Worm (Caenorhabditis elegans) whole organism, late embryonic: ENCODE results near the gene fard-1.

Experiments used
- C38D4.7 ChIP-seq: fragments of 200-800 bp; sonication (Bioruptor generic); optimal IDR thresholded peaks from 2 replicates; lab custom pipeline; 2018; ENCODE audit warnings: mild to moderate bottlenecking, missing genetic modification characterization, moderate library complexity, missing compliant biosample characterization
- K02D7.2 ChIP-seq: sonication (generic microtip); optimal IDR thresholded peaks from 2 replicates; lab custom pipeline; 2017; ENCODE audit warnings: mild to moderate bottlenecking, missing genetic modification characterization, missing compliant biosample characterization
- Y22D7AL.16 ChIP-seq: sonication (generic microtip); optimal IDR thresholded peaks from 2 replicates; lab custom pipeline; 2016; ENCODE audit warnings: missing genetic modification characterization, missing compliant biosample characterization
- ahr-1 ChIP-seq: sonication (generic microtip); optimal IDR thresholded peaks from 2 replicates; lab custom pipeline; 2016; ENCODE audit warnings: missing genetic modification characterization, missing compliant biosample characterization
- ama-1 ChIP-seq: fragments of 150-350 bp; optimal IDR thresholded peaks from 2 replicates; lab custom pipeline; 2014
- ceh-14 ChIP-seq: sonication (generic microtip); optimal IDR thresholded peaks from 2 replicates; lab custom pipeline; 2016; ENCODE audit warnings: missing genotype, missing genetic modification characterization, missing compliant biosample characterization
- ceh-18 ChIP-seq: sonication (generic microtip); optimal IDR thresholded peaks from 2 replicates; lab custom pipeline; 2016; ENCODE audit warnings: missing genetic modification characterization, missing compliant biosample characterization
- ceh-19 ChIP-seq: fragments of 200-800 bp; sonication (Bioruptor generic); optimal IDR thresholded peaks from 2 replicates; lab custom pipeline; 2018; ENCODE audit warnings: mild to moderate bottlenecking, missing genetic modification characterization, missing compliant biosample characterization
- ceh-2 ChIP-seq: sonication (generic microtip); optimal IDR thresholded peaks from 2 replicates; lab custom pipeline; 2016; ENCODE audit warnings: missing genotype, missing genetic modification characterization, missing compliant biosample characterization
- ceh-24 ChIP-seq: sonication (generic microtip); optimal IDR thresholded peaks from 2 replicates; lab custom pipeline; 2016; ENCODE audit warnings: mild to moderate bottlenecking, missing genetic modification characterization, missing compliant biosample characterization
- ceh-30 ChIP-seq: fragments of 150-350 bp; optimal IDR thresholded peaks from 2 replicates; lab custom pipeline; 2014; ENCODE audit warnings: missing biosample characterization, missing genetic modification characterization
- ceh-34 ChIP-seq: sonication (generic microtip); optimal IDR thresholded peaks from 2 replicates; lab custom pipeline; 2016; ENCODE audit warnings: mild to moderate bottlenecking, missing genetic modification characterization, missing compliant biosample characterization
- ceh-45 ChIP-seq: fragments of 200-800 bp; sonication (Bioruptor generic); IDR thresholded peaks from 2 replicates; pipeline ENCODE4 v1.3.6; 2022; ENCODE audit warnings: missing genetic modification reagents, missing genetic modification characterization, missing compliant biosample characterization
- ceh-48 ChIP-seq: sonication (generic microtip); optimal IDR thresholded peaks from 2 replicates; lab custom pipeline; 2016; ENCODE audit warnings: missing genetic modification characterization, inconsistent platforms, missing compliant biosample characterization
- ceh-6 ChIP-seq: fragments of 200-800 bp; sonication (Bioruptor generic); optimal IDR thresholded peaks from 2 replicates; lab custom pipeline; 2018; ENCODE audit warnings: mild to moderate bottlenecking, missing genetic modification characterization, missing compliant biosample characterization
- che-1 ChIP-seq: sonication (generic microtip); optimal IDR thresholded peaks from 2 replicates; lab custom pipeline; 2016; ENCODE audit warnings: mild to moderate bottlenecking, missing genetic modification characterization, missing compliant biosample characterization
- dmd-4 ChIP-seq: sonication (generic microtip); optimal IDR thresholded peaks from 2 replicates; lab custom pipeline; 2016; ENCODE audit warnings: borderline replicate concordance, missing genetic modification characterization, missing compliant biosample characterization
- ets-4 ChIP-seq: sonication (generic microtip); optimal IDR thresholded peaks from 2 replicates; lab custom pipeline; 2016; ENCODE audit warnings: missing genetic modification characterization, missing compliant biosample characterization
- fkh-10 ChIP-seq: fragments of 150-350 bp; optimal IDR thresholded peaks from 2 replicates; lab custom pipeline; 2014; ENCODE audit warnings: missing biosample characterization, missing genetic modification reagents, missing genetic modification characterization
- fkh-6 ChIP-seq: sonication (generic microtip); optimal IDR thresholded peaks from 2 replicates; lab custom pipeline; 2016; ENCODE audit warnings: missing genetic modification characterization, missing compliant biosample characterization
- gmeb-2 ChIP-seq: sonication (generic microtip); optimal IDR thresholded peaks from 2 replicates; lab custom pipeline; 2016; ENCODE audit warnings: missing genetic modification characterization, inconsistent platforms, missing compliant biosample characterization
- hlh-13 ChIP-seq: fragments of 200-800 bp; sonication (Bioruptor generic); optimal IDR thresholded peaks from 2 replicates; lab custom pipeline; 2018; ENCODE audit warnings: mild to moderate bottlenecking, missing genetic modification characterization, missing compliant biosample characterization
- hlh-30 ChIP-seq: sonication (generic microtip); optimal IDR thresholded peaks from 2 replicates; lab custom pipeline; 2017; ENCODE audit warnings: antibody characterized with exemption, missing genetic modification characterization, missing compliant biosample characterization; ENCODE audit not compliant: insufficient read depth
- hlh-8 ChIP-seq: sonication (generic microtip); optimal IDR thresholded peaks from 2 replicates; lab custom pipeline; 2016; ENCODE audit warnings: missing genotype, missing genetic modification characterization, missing compliant biosample characterization
- nfya-1 ChIP-seq: sonication (generic microtip); optimal IDR thresholded peaks from 2 replicates; lab custom pipeline; 2017; ENCODE audit warnings: missing genetic modification characterization, mild to moderate bottlenecking, missing compliant biosample characterization, antibody characterized with exemption, moderate library complexity
- nhr-11 ChIP-seq: fragments of 150-350 bp; optimal IDR thresholded peaks from 2 replicates; lab custom pipeline; 2014; ENCODE audit warnings: missing biosample characterization, missing genetic modification characterization
- nhr-232 ChIP-seq: sonication (generic microtip); optimal IDR thresholded peaks from 2 replicates; lab custom pipeline; 2016; ENCODE audit warnings: missing genetic modification characterization, missing compliant biosample characterization
- npax-4 ChIP-seq: sonication (generic microtip); optimal IDR thresholded peaks from 2 replicates; lab custom pipeline; 2016; ENCODE audit warnings: missing genetic modification characterization, missing compliant biosample characterization
- pat-9 ChIP-seq: fragments of 200-800 bp; sonication (Bioruptor generic); optimal IDR thresholded peaks from 2 replicates; lab custom pipeline; 2018; ENCODE audit warnings: mild to moderate bottlenecking, missing genetic modification characterization, moderate library complexity, missing compliant biosample characterization
- pha-2 ChIP-seq: sonication (generic microtip); optimal IDR thresholded peaks from 2 replicates; lab custom pipeline; 2017; ENCODE audit warnings: mild to moderate bottlenecking, missing genetic modification characterization, missing compliant biosample characterization
- pqm-1 ChIP-seq: sonication (generic microtip); optimal IDR thresholded peaks from 2 replicates; lab custom pipeline; 2016; ENCODE audit warnings: missing genetic modification characterization, missing compliant biosample characterization
- pros-1 ChIP-seq: fragments of 150-350 bp; optimal IDR thresholded peaks from 2 replicates; lab custom pipeline; 2014; ENCODE audit warnings: missing biosample characterization, missing genetic modification reagents, missing genetic modification characterization
- ref-2 ChIP-seq: sonication (generic microtip); optimal IDR thresholded peaks from 2 replicates; lab custom pipeline; 2016; ENCODE audit warnings: missing genetic modification characterization, missing compliant biosample characterization
- ttx-3 ChIP-seq: sonication (generic microtip); optimal IDR thresholded peaks from 2 replicates; lab custom pipeline; 2016; ENCODE audit warnings: missing genetic modification reagents, missing genetic modification characterization, missing compliant biosample characterization
- unc-3 ChIP-seq, 2 experiments: fragments of 200-800 bp in 1 of 2; sonication (Bioruptor generic) in 1 of 2; sonication (generic microtip) in 1 of 2; conservative IDR thresholded peaks in 1 of 2; optimal IDR thresholded peaks in 1 of 2; 2 replicates each; pipeline versions ENCODE4 v1.3.6 to Lab custom; 2016 to 2022; ENCODE audit warnings: missing compliant biosample characterization in 2 of 2, missing genetic modification characterization in 2 of 2, missing genetic modification reagents in 1 of 2
- unc-55 ChIP-seq: sonication (generic microtip); optimal IDR thresholded peaks from 2 replicates; lab custom pipeline; 2017; ENCODE audit warnings: missing biosample characterization, missing genetic modification reagents, missing genetic modification characterization
- unc-86 ChIP-seq: sonication (generic microtip); optimal IDR thresholded peaks from 2 replicates; lab custom pipeline; 2016; ENCODE audit warnings: missing genetic modification characterization, missing compliant biosample characterization
- zip-5 ChIP-seq: sonication (generic microtip); optimal IDR thresholded peaks from 2 replicates; lab custom pipeline; 2016; ENCODE audit warnings: missing genetic modification characterization, missing compliant biosample characterization
- ztf-16 ChIP-seq: sonication (generic microtip); optimal IDR thresholded peaks from 2 replicates; lab custom pipeline; 2017; ENCODE audit warnings: missing genetic modification characterization, missing compliant biosample characterization

The fard-1 gene

ce11 chrX:2945950-2946349 lies 12.8 kb downstream of the fard-1 start:
- no peak for TF ChIP-seq gmeb-2 (tag; lab: Kevin White, UChicago)
- TF ChIP-seq fkh-10 (GFP tag; lab: Kevin White, UChicago), result no peak
- TF ChIP-seq ttx-3 (tag; lab: Kevin White, UChicago), result no peak
- no peak for TF ChIP-seq ceh-19 (GFP tag; lab: Kevin White, UChicago)
- no peak for TF ChIP-seq ceh-14 (tag; lab: Kevin White, UChicago)
- TF ChIP-seq unc-55 (GFP tag; lab: Kevin White, UChicago), result no peak
- TF ChIP-seq ama-1 (lab: Kevin White, UChicago), result no peak
- TF ChIP-seq pha-2, result no peak
- TF ChIP-seq ceh-24 (tag; lab: Kevin White, UChicago), result no peak
- TF ChIP-seq pat-9, result no peak
- TF ChIP-seq dmd-4 (tag; lab: Kevin White, UChicago), result no peak
- no peak for TF ChIP-seq ceh-48 (tag; lab: Kevin White, UChicago)
- TF ChIP-seq ceh-34 (tag; lab: Kevin White, UChicago), result no peak
- TF ChIP-seq unc-3 (GFP tag; conservative IDR thresholded peaks at IDR 0.05; lab: Robert Waterston, UW), result no peak
- no peak for TF ChIP-seq unc-3 (tag; optimal IDR thresholded peaks at IDR 0.05; lab: Kevin White, UChicago)
- TF ChIP-seq ets-4 (tag; lab: Kevin White, UChicago), result no peak

- TF ChIP-seq C38D4.7 (GFP tag; lab: Kevin White, UChicago) (no peak), ceh-6 (GFP tag; lab: Kevin White, UChicago) (no peak), K02D7.2 (no peak), fkh-6 (tag; lab: Kevin White, UChicago) (no peak), nfya-1 (tag; lab: Kevin White, UChicago) (no peak), hlh-8 (tag; lab: Kevin White, UChicago) (no peak), nhr-232 (tag; lab: Kevin White, UChicago) (no peak), hlh-30 (tag; lab: Kevin White, UChicago) (no peak), unc-86 (tag; lab: Kevin White, UChicago) (no peak), ets-4 (tag; lab: Kevin White, UChicago) (no peak), unc-55 (GFP tag; lab: Kevin White, UChicago) (no peak), pqm-1 (no peak), npax-4 (tag; lab: Kevin White, UChicago) (no peak), ahr-1 (tag; lab: Kevin White, UChicago) (no peak), Y22D7AL.16 (tag; lab: Kevin White, UChicago) (no peak), ceh-30 (tag; lab: Kevin White, UChicago) (no peak), pros-1 (no peak), ref-2 (tag; lab: Kevin White, UChicago) (no peak)
Measured at ce11 chrX:2946508-2947005, 13.4 kb downstream of the fard-1 start, which contains the start of the genes Y41G9A.10 and Y41G9A.5. Gene Y41G9A.10, minus strand, starts transcription at chrX:2946558. Gene Y41G9A.5, plus strand, starts transcription at chrX:2946667.

- no peak for TF ChIP-seq nfya-1 (tag; lab: Kevin White, UChicago)
- no peak for TF ChIP-seq che-1
- TF ChIP-seq ama-1 (lab: Kevin White, UChicago), result no peak
- no peak for TF ChIP-seq ceh-19 (GFP tag; lab: Kevin White, UChicago)
- TF ChIP-seq hlh-13 (GFP tag; lab: Kevin White, UChicago), result no peak
- peak; percentile 41 for TF ChIP-seq unc-55 (GFP tag; lab: Kevin White, UChicago)
- no peak for TF ChIP-seq ceh-24 (tag; lab: Kevin White, UChicago)
- TF ChIP-seq ceh-18 (tag; lab: Kevin White, UChicago), result peak; percentile 61
- TF ChIP-seq zip-5 (tag; lab: Kevin White, UChicago), result no peak
- TF ChIP-seq ceh-2 (tag; lab: Kevin White, UChicago), result no peak
- no peak for TF ChIP-seq ceh-45 (GFP tag; lab: Robert Waterston, UW)
- TF ChIP-seq ztf-16 (tag; lab: Kevin White, UChicago), result no peak
- TF ChIP-seq gmeb-2 (tag; lab: Kevin White, UChicago), result no peak
- TF ChIP-seq unc-3 (GFP tag; conservative IDR thresholded peaks at IDR 0.05; lab: Robert Waterston, UW), result no peak
- TF ChIP-seq unc-3 (tag; optimal IDR thresholded peaks at IDR 0.05; lab: Kevin White, UChicago), result no peak
- no peak for TF ChIP-seq nhr-11 (tag; lab: Kevin White, UChicago)
- TF ChIP-seq ceh-6 (GFP tag; lab: Kevin White, UChicago), result no peak
Measured at ce11 chrX:2950234-2950633, 17.1 kb downstream of the fard-1 start.
